Worm (Caenorhabditis elegans) whole organism, dauer: Measurements from ENCODE around the gene F02D10.3.

ENCODE experiments used
- unc-62 ChIP-seq: sonication (generic microtip); optimal IDR thresholded peaks from 2 replicates; lab custom pipeline; 2017; ENCODE audit warnings: missing biosample characterization, missing genetic modification reagents, missing genetic modification characterization

F02D10.3 gene

DNA sequence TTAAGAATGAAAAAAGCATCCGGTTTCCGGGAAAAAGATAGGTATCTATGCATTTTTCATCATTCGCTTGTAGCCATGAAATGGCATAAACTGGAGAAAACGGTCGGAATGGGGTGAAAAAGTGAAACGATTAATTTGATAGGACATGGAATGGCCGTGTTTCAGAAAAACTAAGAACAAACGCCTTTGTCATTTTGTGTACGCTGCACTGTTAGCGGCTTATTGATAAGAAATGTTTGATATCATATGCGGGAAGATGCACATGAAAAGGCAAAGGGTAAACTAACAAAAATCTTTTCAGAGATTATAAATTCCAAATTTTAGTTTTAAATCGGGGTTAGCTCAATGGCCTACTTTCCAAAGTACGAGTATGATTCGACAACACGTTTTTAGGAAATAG lies 41.4 kb downstream of the F02D10.3 start:
- no peak for TF ChIP-seq unc-62 (GFP tag; lab: Kevin White, UChicago)

DNA sequence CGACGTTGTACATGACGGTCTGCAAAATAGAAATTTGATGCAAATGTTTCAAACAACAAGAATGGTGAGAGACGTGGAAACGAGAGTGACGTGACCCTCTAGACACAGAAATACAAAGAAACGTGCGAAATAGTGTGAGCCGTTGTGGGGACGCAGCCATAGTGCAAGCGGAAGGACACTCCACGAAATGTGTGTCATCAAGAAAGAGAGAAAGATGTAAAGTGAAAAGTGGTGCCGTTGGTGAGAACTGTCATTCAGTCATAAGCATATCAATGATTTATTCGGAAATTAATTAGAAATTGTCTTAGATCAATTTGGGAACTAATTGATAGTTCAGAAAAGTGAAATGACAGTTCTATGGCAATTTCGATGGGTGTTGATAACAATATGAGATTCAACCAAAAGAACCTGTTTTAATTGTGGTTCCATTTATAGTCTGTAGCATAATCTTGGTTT lies 42.5 kb downstream of the F02D10.3 start, which contains the start of gene C29F7.3:
Gene C29F7.3 (minus strand): TSS at position 51 of the 456 bp plus-strand sequence.
- TF ChIP-seq unc-62 (GFP tag; lab: Kevin White, UChicago): no peak

DNA sequence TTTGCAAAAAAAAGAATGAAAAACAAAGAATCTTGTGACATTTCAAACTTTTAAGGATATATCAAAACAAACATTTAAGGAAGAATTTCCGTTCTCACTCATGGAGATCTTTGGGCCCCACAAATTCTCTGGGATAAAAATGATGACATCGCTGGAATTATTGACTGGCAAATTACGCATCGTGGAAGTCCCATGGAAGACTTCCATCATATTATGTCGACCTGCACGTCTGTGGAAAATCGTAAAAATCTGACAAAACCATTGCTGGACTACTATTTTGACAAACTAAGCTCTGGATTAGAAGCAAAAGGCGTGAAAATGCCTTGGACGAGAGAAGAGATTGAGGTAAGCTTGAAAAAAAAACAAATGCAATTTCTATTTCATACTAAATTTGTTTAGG lies 44.9 kb downstream of the F02D10.3 start:
- TF ChIP-seq unc-62 (GFP tag; lab: Kevin White, UChicago): no peak

DNA sequence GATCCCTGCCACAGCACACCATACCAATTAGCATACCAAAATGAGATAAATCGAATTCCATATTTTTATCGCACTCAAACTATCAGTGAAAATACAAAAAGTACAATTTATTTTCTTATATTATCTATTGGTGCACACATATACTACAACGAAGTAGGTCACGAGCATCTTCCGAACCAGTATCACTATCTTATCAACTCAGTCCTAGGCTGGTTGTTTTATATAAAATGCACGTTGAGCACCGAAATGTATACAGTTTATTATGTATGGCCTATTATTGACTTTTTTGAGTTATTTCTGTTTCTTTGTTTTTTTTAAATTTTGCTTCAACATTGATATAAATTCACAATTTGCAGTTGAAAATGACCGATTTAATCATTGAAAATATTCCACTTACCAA lies 46.7 kb downstream of the F02D10.3 start, which contains the start of gene C29F7.2:
Gene C29F7.2 (plus strand): TSS at position 357 of the 400 bp plus-strand sequence.
- TF ChIP-seq unc-62 (GFP tag; lab: Kevin White, UChicago): no peak

DNA sequence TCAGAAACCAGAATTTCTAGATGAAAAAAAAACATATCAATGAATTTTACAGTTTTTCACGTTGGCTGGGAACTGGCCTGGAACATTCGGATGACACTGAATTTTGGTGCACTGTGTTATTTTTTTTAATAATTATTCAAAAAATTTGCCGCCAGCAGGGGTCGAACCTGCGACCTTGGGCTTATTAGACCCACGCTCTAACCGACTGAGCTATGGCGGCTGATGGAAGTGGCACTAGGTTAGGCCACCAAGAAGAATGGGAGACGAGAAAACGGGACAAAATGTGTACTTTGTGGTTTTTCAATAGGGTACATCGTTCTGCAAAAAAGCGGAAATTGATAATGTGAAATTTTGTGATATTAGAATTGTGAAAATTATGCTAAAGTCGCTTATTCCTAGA lies 47.4 kb downstream of the F02D10.3 start:
- TF ChIP-seq unc-62 (GFP tag; lab: Kevin White, UChicago): no peak

DNA sequence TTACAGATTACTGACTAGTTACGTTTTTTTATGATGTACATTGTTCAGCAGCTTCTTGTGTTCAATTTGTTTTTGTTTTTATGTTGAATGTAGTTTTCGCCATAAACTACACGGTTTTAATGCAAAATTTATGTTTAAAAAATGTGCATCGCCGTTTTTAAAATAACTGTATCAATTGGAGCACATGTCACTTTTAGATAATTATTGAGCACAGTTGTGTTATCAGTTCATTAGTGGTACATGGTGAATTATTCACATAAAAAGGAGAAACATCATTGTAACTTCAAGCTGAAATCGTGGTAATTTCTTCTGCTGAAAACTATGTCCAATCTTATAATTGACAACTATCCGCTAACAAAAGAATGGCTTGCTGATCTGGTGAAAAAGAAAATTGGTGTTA lies 50.1 kb downstream of the F02D10.3 start:
- TF ChIP-seq unc-62 (GFP tag; lab: Kevin White, UChicago): no peak

DNA sequence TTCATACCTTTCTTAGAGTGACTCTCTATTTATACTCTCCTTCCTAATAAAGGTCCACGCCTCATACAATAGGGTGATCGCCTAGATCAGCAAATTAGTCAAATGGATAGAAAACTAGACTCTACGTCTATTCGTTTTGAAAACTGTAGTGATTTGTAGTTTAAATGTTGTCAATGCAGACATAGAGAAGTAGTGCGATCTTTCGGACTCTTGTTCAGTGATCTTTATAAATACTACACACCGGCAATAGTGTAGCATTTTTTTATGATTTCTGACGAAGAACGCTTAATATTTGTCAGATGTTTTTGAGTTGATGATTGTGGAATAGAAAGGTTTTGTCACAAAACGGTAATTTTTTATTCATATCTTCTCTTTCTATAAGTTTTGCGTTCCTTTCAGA lies 51.1 kb downstream of the F02D10.3 start:
- no peak for TF ChIP-seq unc-62 (GFP tag; lab: Kevin White, UChicago)

DNA sequence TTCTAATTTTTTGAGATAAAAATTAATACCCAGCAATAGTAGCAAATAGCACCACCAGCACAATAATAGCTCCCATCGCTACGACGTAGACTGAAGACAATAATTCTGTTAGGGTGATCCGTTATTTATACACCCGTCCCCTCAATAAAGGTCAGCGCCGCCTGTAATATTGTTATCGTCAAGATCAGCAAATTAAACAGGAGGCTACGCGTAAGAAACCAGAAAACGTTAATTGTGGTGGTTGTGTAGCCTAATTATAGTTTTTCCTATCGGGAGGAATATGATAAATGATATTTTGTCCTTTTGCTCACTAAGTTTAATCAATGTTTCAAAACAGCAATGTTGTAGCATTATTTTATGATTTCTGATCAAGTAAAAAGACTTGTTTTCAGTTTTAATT lies 52.9 kb downstream of the F02D10.3 start, which contains the start of the genes cyp-13B1 and C29F7.1:
Gene cyp-13B1 (minus strand): TSS at position 101 of the 400 bp plus-strand sequence.
Gene C29F7.1 (plus strand): TSS at position 394 of the 400 bp plus-strand sequence.
- TF ChIP-seq unc-62 (GFP tag; lab: Kevin White, UChicago): no peak
